Worm (Caenorhabditis elegans) whole organism, young adult: ENCODE data around the gene F36H5.12.

Experiments
- D2030.7 ChIP-seq: fragments of 200-800 bp; sonication (Bioruptor generic); IDR thresholded peaks from 2 replicates; pipeline ENCODE4 v1.3.6; 2022; ENCODE audit warnings: missing genetic modification reagents, missing genetic modification characterization, missing compliant biosample characterization
- F33H1.4 ChIP-seq: fragments of 200-800 bp; sonication (Bioruptor generic); IDR thresholded peaks from 2 replicates; pipeline ENCODE4 v1.3.6; 2022; ENCODE audit warnings: missing genetic modification reagents, missing genetic modification characterization, missing compliant biosample characterization
- F49E8.2 ChIP-seq: sonication (generic microtip); optimal IDR thresholded peaks from 3 replicates; lab custom pipeline; 2017; ENCODE audit warnings: missing genetic modification characterization, mild to moderate bottlenecking, missing compliant biosample characterization, antibody characterized with exemption, moderate library complexity; ENCODE audit not compliant: insufficient read depth
- F57A8.1 ChIP-seq: fragments of 200-800 bp; sonication (Bioruptor generic); optimal IDR thresholded peaks from 2 replicates; lab custom pipeline; 2018; ENCODE audit warnings: mild to moderate bottlenecking, missing genetic modification characterization, moderate library complexity, missing compliant biosample characterization
- Y79H2A.3 ChIP-seq: fragments of 200-800 bp; sonication (Bioruptor generic); conservative IDR thresholded peaks from 2 replicates; pipeline ENCODE4 v1.3.6; 2022; ENCODE audit warnings: missing genetic modification reagents, missing genetic modification characterization, missing compliant biosample characterization
- aptf-2 ChIP-seq: fragments of 200-800 bp; sonication (Bioruptor generic); conservative IDR thresholded peaks from 2 replicates; pipeline ENCODE4 v1.3.6; 2022; ENCODE audit warnings: missing genetic modification reagents, missing genetic modification characterization, missing compliant biosample characterization
- aptf-3 ChIP-seq: fragments of 200-800 bp; sonication (Bioruptor generic); IDR thresholded peaks from 2 replicates; pipeline ENCODE4 v1.3.6; 2022; ENCODE audit warnings: missing genetic modification characterization, missing compliant biosample characterization
- attf-3 ChIP-seq: fragments of 200-800 bp; sonication (Bioruptor generic); conservative IDR thresholded peaks from 2 replicates; pipeline ENCODE4 v1.3.6; 2022; ENCODE audit warnings: missing genetic modification reagents, missing genetic modification characterization, missing compliant biosample characterization
- bed-1 ChIP-seq: fragments of 200-800 bp; sonication (Bioruptor generic); IDR thresholded peaks from 2 replicates; pipeline ENCODE4 v1.3.6; 2022; ENCODE audit warnings: missing genetic modification reagents, missing genetic modification characterization, missing compliant biosample characterization
- ceh-40 ChIP-seq: fragments of 200-800 bp; sonication (Bioruptor generic); IDR thresholded peaks from 2 replicates; pipeline ENCODE4 v1.3.6; 2022; ENCODE audit warnings: missing genetic modification characterization, missing compliant biosample characterization
- efl-1 ChIP-seq: fragments of 150-350 bp; optimal IDR thresholded peaks from 2 replicates; lab custom pipeline; 2014; ENCODE audit warnings: missing biosample characterization, missing genetic modification reagents, missing genetic modification characterization
- egl-18 ChIP-seq: fragments of 200-800 bp; sonication (Bioruptor generic); IDR thresholded peaks from 2 replicates; pipeline ENCODE4 v1.3.6; 2022; ENCODE audit warnings: missing genetic modification reagents, missing genetic modification characterization, missing compliant biosample characterization
- hmg-20 ChIP-seq: fragments of 200-800 bp; sonication (Bioruptor generic); IDR thresholded peaks from 2 replicates; pipeline ENCODE4 v1.3.6; 2022; ENCODE audit warnings: missing genetic modification reagents, missing genetic modification characterization, missing compliant biosample characterization
- let-607 ChIP-seq, 2 experiments: fragments of 200-800 bp in 1 of 2; sonication (Bioruptor generic) in 1 of 2; sonication (generic microtip) in 1 of 2; optimal IDR thresholded peaks; 2 replicates each; lab custom pipeline; 2016 to 2018; ENCODE audit warnings: mild to moderate bottlenecking in 2 of 2, missing compliant biosample characterization in 2 of 2, missing genetic modification characterization in 2 of 2, moderate library complexity in 2 of 2, missing genotype in 1 of 2
- lin-35 ChIP-seq, 3 experiments: fragments of 150-350 bp in 2 of 3; sonication (generic microtip) in 1 of 3; optimal IDR thresholded peaks; 2 replicates each; lab custom pipeline; 2014 to 2018; ENCODE audit warnings: missing biosample characterization in 3 of 3, missing genetic modification characterization in 3 of 3, missing genetic modification reagents in 3 of 3
- lin-54 ChIP-seq: fragments of 200-800 bp; sonication (Bioruptor generic); optimal IDR thresholded peaks from 2 replicates; lab custom pipeline; 2018; ENCODE audit warnings: mild to moderate bottlenecking, missing genetic modification characterization, missing compliant biosample characterization
- lir-1 ChIP-seq: fragments of 200-800 bp; sonication (Bioruptor generic); conservative IDR thresholded peaks from 2 replicates; pipeline ENCODE4 v1.3.6; 2022; ENCODE audit warnings: missing genetic modification reagents, missing genetic modification characterization, missing compliant biosample characterization
- mes-4 ChIP-seq: sonication (generic microtip); optimal IDR thresholded peaks from 2 replicates; lab custom pipeline; 2016; ENCODE audit warnings: missing genotype, missing genetic modification characterization, missing compliant biosample characterization
- rcor-1 ChIP-seq: fragments of 200-800 bp; sonication (Bioruptor generic); IDR thresholded peaks from 2 replicates; pipeline ENCODE4 v1.3.6; 2022; ENCODE audit warnings: missing genetic modification reagents, missing genetic modification characterization, missing compliant biosample characterization
- rpc-1 ChIP-seq, 2 experiments: fragments of 150-350 bp in 1 of 2; sonication (generic microtip) in 1 of 2; optimal IDR thresholded peaks; 2 replicates each; lab custom pipeline; 2014 to 2018; ENCODE audit warnings: missing biosample characterization in 1 of 2, missing genetic modification characterization in 1 of 2, missing genetic modification reagents in 1 of 2, missing genotype in 1 of 2
- sea-2 ChIP-seq: fragments of 200-800 bp; sonication (Bioruptor generic); IDR thresholded peaks from 2 replicates; pipeline ENCODE4 v1.3.6; 2022; ENCODE audit warnings: missing genetic modification characterization, missing compliant biosample characterization
- snpc-3.4 ChIP-seq: sonication (generic microtip); optimal IDR thresholded peaks from 2 replicates; lab custom pipeline; 2017; ENCODE audit warnings: missing genetic modification characterization, mild to moderate bottlenecking, missing compliant biosample characterization, antibody characterized with exemption, moderate library complexity, missing genotype, missing genetic modification reagents

Gene F36H5.12

DNA sequence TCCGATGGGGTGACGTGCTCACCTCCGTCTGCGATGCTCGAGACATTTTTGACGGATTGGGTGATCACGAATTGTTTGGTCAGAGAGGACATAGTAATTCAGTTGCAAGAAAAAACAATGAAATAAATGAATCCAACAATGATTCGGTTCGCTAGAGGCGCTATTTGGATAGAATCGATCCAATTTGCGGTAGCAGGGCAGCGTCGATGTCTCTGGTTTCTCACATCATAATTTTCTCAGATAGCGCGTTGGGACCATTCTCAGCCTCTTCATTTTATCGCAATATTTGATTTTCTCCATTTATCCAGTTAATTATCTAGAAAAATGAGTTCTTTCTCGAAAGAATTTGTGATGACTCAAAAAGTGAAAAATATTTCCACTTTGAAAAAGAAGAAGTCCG, 36.2 kb upstream of the F36H5.12 start, which contains the start of gene sdz-18:
Gene sdz-18, minus strand, starts transcription at position 101 of the 400 bp plus-strand sequence.
- TF ChIP-seq Y79H2A.3 (GFP tag; lab: Robert Waterston, UW) (no peak), snpc-3.4 (tag; lab: Kevin White, UChicago) (no peak), hmg-20 (GFP tag; lab: Robert Waterston, UW) (no peak), lin-54 (no peak), bed-1 (GFP tag; lab: Robert Waterston, UW) (no peak), mes-4 (no peak), F33H1.4 (GFP tag; lab: Robert Waterston, UW) (no peak), rcor-1 (GFP tag; lab: Robert Waterston, UW) (no peak), lin-35 (GFP tag; optimal IDR thresholded peaks at IDR 0.05; lab: Kevin White, UChicago) (no peak)

DNA sequence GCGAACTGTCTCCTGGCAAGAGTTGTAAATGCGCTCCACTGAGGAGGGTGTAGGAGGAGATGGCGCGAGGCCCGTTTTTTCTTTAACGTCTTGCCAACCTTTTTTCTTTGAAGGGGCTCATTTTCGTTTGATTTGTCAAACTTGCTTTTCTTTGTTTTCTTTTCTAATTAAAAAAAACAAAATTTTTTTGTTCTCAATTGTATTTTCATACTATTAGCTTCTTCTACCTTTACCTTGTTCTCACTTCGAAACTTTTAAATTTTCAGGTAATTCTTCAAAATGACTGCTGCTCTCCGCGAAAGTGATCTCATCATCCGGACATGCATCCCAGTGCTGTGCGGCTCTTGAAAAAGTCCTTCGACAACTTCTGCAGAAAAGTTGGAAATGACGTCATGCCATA, 32.7 kb upstream of the F36H5.12 start, which contains the start of gene fbxa-184:
Gene fbxa-184, plus strand, starts transcription at position 301 of the 400 bp plus-strand sequence.
- TF ChIP-seq rpc-1 (optimal IDR thresholded peaks at IDR 0.05; lab: Kevin White, UChicago) (no peak), rpc-1 (tag; optimal IDR thresholded peaks at IDR 0.05; lab: Kevin White, UChicago) (no peak), aptf-2 (GFP tag; lab: Robert Waterston, UW) (peak; percentile 81)

ce11 chrII:1712938-1713337, 29.7 kb upstream of the F36H5.12 start, which contains the start of gene btb-7:
btb-7 (plus strand) TSS chrII:1713238.
- TF ChIP-seq F49E8.2 (tag; lab: Kevin White, UChicago), result no peak
- peak; percentile 47 for TF ChIP-seq efl-1 (GFP tag; lab: Kevin White, UChicago)

DNA sequence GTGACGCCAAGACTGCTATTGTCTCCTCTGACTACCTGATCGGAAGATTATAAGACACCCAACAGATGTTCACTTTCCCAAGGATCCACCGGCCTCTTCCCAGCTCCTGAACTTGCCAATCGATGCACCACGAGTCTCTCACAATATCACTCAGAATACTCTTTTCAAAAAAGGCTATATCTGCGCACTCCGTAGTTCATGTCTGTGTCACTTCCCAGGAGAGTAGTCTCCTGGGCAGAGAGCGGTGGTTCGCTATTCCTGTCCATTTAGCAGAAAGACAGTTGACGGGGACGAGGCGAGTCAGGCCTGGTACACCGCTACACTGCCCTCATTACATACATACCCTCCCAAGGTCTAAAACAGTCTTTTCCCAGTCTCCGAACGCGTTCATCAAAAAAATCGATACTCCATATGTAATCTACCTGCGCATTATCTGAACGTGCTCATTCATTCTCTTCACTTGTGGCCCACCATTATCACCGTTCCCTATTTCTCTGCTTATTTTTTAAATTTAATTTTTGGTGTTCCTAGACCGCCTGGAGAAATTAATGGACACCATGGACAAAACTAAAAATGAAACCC, 27.8 kb upstream of the F36H5.12 start, which contains the start of gene btb-6:
Gene btb-6, plus strand, starts transcription at position 532 of the 582 bp plus-strand sequence.
- 0 out of 2 replicates have a peak, but pooled peaks have one; percentile 47 for TF ChIP-seq bed-1 (GFP tag; lab: Robert Waterston, UW)
- TF ChIP-seq D2030.7 (GFP tag; lab: Robert Waterston, UW), result no peak
- TF ChIP-seq aptf-3 (GFP tag; lab: Robert Waterston, UW), result peak; percentile 87; the same call in 1 of the 2 replicates
- peak; percentile 97 for TF ChIP-seq aptf-2 (GFP tag; lab: Robert Waterston, UW)
- no peak for TF ChIP-seq lir-1 (GFP tag; lab: Robert Waterston, UW)
- no peak for TF ChIP-seq mes-4
- TF ChIP-seq, all 124 proteins: peak for 3

DNA sequence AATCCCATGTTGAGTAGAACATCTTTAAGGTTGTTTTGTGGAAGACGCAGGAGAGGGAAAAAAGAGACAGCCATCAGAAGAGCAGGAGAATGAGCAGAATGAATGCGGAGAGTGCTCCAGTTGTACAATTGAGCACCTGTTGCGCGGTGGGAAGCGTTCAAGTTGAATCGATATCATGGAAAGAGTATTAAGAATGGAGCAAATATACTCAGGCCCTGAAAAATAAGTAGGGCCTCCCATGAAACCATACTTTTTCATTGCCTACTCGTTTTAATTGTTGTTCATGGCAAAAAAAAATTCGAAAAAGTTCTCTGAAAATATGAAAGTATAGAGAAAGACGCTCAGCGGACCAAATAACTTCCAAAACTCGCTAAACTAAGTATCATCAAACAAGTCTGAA, 23.5 kb upstream of the F36H5.12 start, which contains the start of gene fbxb-48:
Gene fbxb-48, minus strand, starts transcription at position 101 of the 400 bp plus-strand sequence.
- no peak for TF ChIP-seq snpc-3.4 (tag; lab: Kevin White, UChicago)

DNA sequence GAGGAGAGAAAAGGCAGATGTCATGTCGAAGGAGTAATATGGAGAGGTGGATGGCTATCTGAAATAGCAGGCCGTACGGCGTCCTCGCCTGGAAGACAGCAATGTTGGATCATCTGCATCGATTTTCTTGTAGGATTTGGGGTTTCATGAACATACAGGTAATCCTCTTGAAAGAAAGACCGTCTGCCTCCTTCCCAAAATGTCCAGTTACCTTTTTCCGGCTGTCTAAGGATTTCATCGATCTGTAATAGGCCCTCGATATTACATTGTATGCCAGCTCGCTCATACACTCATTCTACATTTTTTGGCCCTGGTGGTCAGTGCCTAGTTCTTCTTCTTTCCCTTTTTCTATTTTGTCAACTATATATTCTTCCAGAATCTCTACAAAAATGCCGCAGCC, 20.2 kb upstream of the F36H5.12 start, which contains the start of the genes fbxb-5 and btb-8:
Gene fbxb-5, minus strand, starts transcription at position 101 of the 400 bp plus-strand sequence.
Gene btb-8, plus strand, starts transcription at position 377 of the 400 bp plus-strand sequence.
- TF ChIP-seq egl-18 (GFP tag; lab: Robert Waterston, UW), result no peak
- TF ChIP-seq mes-4, result no peak
- TF ChIP-seq ceh-40 (GFP tag; lab: Robert Waterston, UW), result no peak
- no peak for TF ChIP-seq efl-1 (GFP tag; lab: Kevin White, UChicago)

DNA sequence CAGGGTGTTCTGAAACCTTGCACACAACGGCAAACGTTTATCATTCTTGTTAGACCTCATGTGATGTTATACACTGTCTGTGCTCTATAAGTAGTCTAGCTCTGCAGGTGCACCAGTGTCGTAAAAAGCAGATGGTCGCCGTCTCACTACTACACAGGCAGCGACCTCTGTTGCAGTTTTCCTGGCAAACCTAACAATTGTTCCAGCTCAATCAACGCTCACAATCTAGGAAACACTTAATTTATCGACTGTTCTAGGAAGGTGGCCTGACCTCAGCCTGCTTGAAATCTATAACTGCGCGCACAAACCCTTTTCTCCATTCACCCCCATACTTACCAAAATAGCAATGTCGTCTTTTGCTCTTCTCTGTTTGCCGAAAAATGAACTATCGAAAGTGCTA, 18.3 kb upstream of the F36H5.12 start, which contains the start of gene fbxb-11:
Gene fbxb-11, plus strand, starts transcription at position 301 of the 400 bp plus-strand sequence.
- TF ChIP-seq attf-3 (GFP tag; lab: Robert Waterston, UW) (no peak), let-607 (tag; optimal IDR thresholded peaks at IDR 0.05; lab: Kevin White, UChicago) (no peak), sea-2 (no peak), F57A8.1 (GFP tag; lab: Kevin White, UChicago) (no peak)
